Fruit fly (Drosophila melanogaster): Measurements from ENCODE around the gene CG17186.

Gene CG17186

DNA sequence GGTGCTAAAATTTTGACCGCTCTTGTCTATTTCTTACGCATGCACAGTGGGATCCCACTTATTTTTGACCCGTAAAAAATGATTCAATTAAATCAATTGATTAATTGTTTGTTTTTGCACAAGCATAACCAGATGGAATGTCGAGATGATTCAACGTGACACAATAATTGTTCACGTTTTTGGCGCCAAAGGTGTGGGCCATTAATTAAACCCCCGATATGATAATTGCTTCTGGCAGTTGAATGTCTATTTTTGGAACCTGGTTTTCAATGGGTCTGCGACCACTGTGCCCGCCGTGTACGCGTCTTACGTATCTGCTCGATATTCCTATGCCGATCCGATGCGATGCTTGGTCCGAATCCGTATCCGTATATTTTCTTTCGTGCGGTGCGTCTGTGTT, 14.7 kb upstream of the CG17186 start (continued):
- TF ChIP-seq CG9817 (tag; optimal IDR thresholded peaks at IDR 0.05) (peak; percentile 72), CG7556 (GFP tag; optimal IDR thresholded peaks at IDR 0.05) (peak; percentile 62), HHEX (GFP tag; optimal IDR thresholded peaks at IDR 0.05) (peak; percentile 77), Hr3 (GFP tag; optimal IDR thresholded peaks at IDR 0.05) (peak; percentile 23), CG12219 (GFP tag; optimal IDR thresholded peaks at IDR 0.05) (peak; percentile 72), repo (GFP tag; optimal IDR thresholded peaks at IDR 0.05) (peak; percentile 45), CG16863 (GFP tag; optimal IDR thresholded peaks at IDR 0.05) (peak; percentile 66), Asciz (GFP tag; optimal IDR thresholded peaks at IDR 0.05) (peak; percentile 63), Pdp1 (GFP tag; optimal IDR thresholded peaks at IDR 0.05) (peak; percentile 81 to 85), CG17385 (GFP tag; optimal IDR thresholded peaks at IDR 0.05) (peak; percentile 63), cad (GFP tag; optimal IDR thresholded peaks at IDR 0.05) (no peak), Deaf1 (tag; optimal IDR thresholded peaks at IDR 0.05) (peak; percentile 55), C15 (GFP tag; IDR thresholded peaks at IDR 0.05) (no peak), CG9437 (GFP tag; optimal IDR thresholded peaks at IDR 0.05) (peak; percentile 55), Rfx (GFP tag; IDR thresholded peaks at IDR 0.05) (peak; percentile 85), CG1647 (GFP tag; optimal IDR thresholded peaks at IDR 0.05) (peak; percentile 8), MESR4 (GFP tag; optimal IDR thresholded peaks at IDR 0.05) (no peak), Ada2b (GFP tag; IDR thresholded peaks at IDR 0.05) (peak; percentile 67), CG9609 (GFP tag; optimal IDR thresholded peaks at IDR 0.05) (peak; percentile 71), CG6791 (GFP tag; IDR thresholded peaks at IDR 0.05; ENCODE audit: partially characterized antibody) (no peak), kay (GFP tag; optimal IDR thresholded peaks at IDR 0.05) (peak; percentile 17), pita (GFP tag; optimal IDR thresholded peaks at IDR 0.05) (no peak), Nf-YA (GFP tag; IDR thresholded peaks at IDR 0.05) (0 out of 2 replicates have a peak, but pooled peaks have one; percentile 43), Dip2 (GFP tag; IDR thresholded peaks at IDR 0.05) (no peak), Rx (GFP tag; IDR thresholded peaks at IDR 0.05) (peak; percentile 53), sqz (GFP tag; optimal IDR thresholded peaks at IDR 0.05) (no peak), CG31388 (GFP tag; optimal IDR thresholded peaks at IDR 0.05) (no peak), ara (GFP tag; IDR thresholded peaks at IDR 0.05) (peak; percentile 56; the same call in 1 of the 2 replicates), dati (GFP tag; IDR thresholded peaks at IDR 0.05) (peak; percentile 28; the same call in 1 of the 2 replicates), klu (GFP tag; IDR thresholded peaks at IDR 0.05) (peak; percentile 50; the same call in 1 of the 2 replicates), unpg (GFP tag; optimal IDR thresholded peaks at IDR 0.05) (peak; percentile 82), bsh (GFP tag; optimal IDR thresholded peaks at IDR 0.05) (peak in 1 of 2 experiments; percentile 75), fd64A (GFP tag; optimal IDR thresholded peaks at IDR 0.05) (peak; percentile 47), dimm (GFP tag; IDR thresholded peaks at IDR 0.05) (peak; percentile 49; the same call in 1 of the 2 replicates), CG10209 (GFP tag; optimal IDR thresholded peaks at IDR 0.05) (peak; percentile 59), sima (GFP tag; optimal IDR thresholded peaks at IDR 0.05) (no peak), Ets97D (GFP tag; optimal IDR thresholded peaks at IDR 0.05) (peak; percentile 16), trh (GFP tag; optimal IDR thresholded peaks at IDR 0.05) (peak; percentile 16), Dfd (GFP tag; optimal IDR thresholded peaks at IDR 0.05) (no peak), bcd (GFP tag; optimal IDR thresholded peaks at IDR 0.05) (peak; percentile 68), tio (GFP tag; optimal IDR thresholded peaks at IDR 0.05) (peak; percentile 39), ind (GFP tag; optimal IDR thresholded peaks at IDR 0.05) (peak; percentile 80), esg (GFP tag; conservative IDR thresholded peaks at IDR 0.05) (peak; percentile 73), CG18619 (GFP tag; optimal IDR thresholded peaks at IDR 0.05) (peak; percentile 39), prd (optimal IDR thresholded peaks at IDR 0.05) (no peak), prd (GFP tag; IDR thresholded peaks at IDR 0.05) (peak; percentile 84), gt (GFP tag; IDR thresholded peaks at IDR 0.05) (peak; percentile 26; the same call in 1 of the 2 replicates), CG6175 (GFP tag; IDR thresholded peaks at IDR 0.05) (peak; percentile 11; the same call in 1 of the 3 replicates), Camta (GFP tag; optimal IDR thresholded peaks at IDR 0.05) (peak; percentile 42), CG31224 (GFP tag; IDR thresholded peaks at IDR 0.05) (0 out of 2 replicates have a peak, but pooled peaks have one; percentile 33), CG14965 (GFP tag; optimal IDR thresholded peaks at IDR 0.05; ENCODE audit: borderline replicate concordance) (no peak)

Measured in whole organism, embryonic.